Worm (Caenorhabditis elegans): ENCODE data around the gene gbh-2.

The gbh-2 gene

ce11 chrII:8504074-8504724 is 18.5 kb downstream of the gbh-2 start:
- TF ChIP-seq nhr-76 (tag; optimal IDR thresholded peaks at IDR 0.05): no peak
- TF ChIP-seq bed-3 (GFP tag; optimal IDR thresholded peaks at IDR 0.05): no peak
- TF ChIP-seq mep-1 (tag; optimal IDR thresholded peaks at IDR 0.05): no peak
- no peak for TF ChIP-seq hlh-1 (tag; optimal IDR thresholded peaks at IDR 0.05)
- TF ChIP-seq snpc-4 (tag; optimal IDR thresholded peaks at IDR 0.05): no peak

DNA sequence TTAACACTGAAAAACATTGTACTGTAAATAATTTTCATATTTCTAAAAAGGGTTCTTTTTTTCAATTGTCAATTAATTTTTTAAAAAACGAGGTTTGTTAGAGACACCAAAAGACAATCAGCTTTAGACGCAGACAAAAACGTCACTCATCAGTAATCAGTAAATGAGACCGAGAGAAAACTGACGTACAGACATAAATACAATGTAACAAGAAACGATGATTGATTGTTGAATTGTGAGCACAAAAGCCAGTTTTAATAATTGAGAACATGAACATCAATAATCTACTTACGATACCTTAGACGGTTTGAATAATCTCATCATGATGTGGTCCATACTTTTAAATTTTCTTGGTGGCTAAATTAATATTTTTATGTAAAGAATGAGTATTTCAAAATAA is 21.1 kb downstream of the gbh-2 start:
- TF ChIP-seq bed-3 (GFP tag; optimal IDR thresholded peaks at IDR 0.05) (no peak), unc-62 (GFP tag; optimal IDR thresholded peaks at IDR 0.05) (no peak), snpc-4 (tag; optimal IDR thresholded peaks at IDR 0.05) (no peak), unc-39 (tag; optimal IDR thresholded peaks at IDR 0.05) (no peak), drap-1 (GFP tag; optimal IDR thresholded peaks at IDR 0.05) (no peak), sem-2 (GFP tag; optimal IDR thresholded peaks at IDR 0.05) (no peak)

ce11 chrII:8508956-8509355 is 23.3 kb downstream of the gbh-2 start, which contains the start of gene T13H5.1:
Gene T13H5.1 (minus strand): TSS chrII:8509056.
- TF ChIP-seq nhr-2 (tag; optimal IDR thresholded peaks at IDR 0.05) (no peak), blmp-1 (tag; optimal IDR thresholded peaks at IDR 0.05) (no peak), lin-13 (tag; optimal IDR thresholded peaks at IDR 0.05) (no peak), elt-3 (tag; optimal IDR thresholded peaks at IDR 0.05) (no peak), tbx-8 (GFP tag; optimal IDR thresholded peaks at IDR 0.05) (no peak), flh-1 (GFP tag; optimal IDR thresholded peaks at IDR 0.05) (no peak), lsy-2 (tag; optimal IDR thresholded peaks at IDR 0.05) (no peak), M03D4.4 (tag; optimal IDR thresholded peaks at IDR 0.05) (no peak), zip-8 (tag; optimal IDR thresholded peaks at IDR 0.05) (no peak)

DNA sequence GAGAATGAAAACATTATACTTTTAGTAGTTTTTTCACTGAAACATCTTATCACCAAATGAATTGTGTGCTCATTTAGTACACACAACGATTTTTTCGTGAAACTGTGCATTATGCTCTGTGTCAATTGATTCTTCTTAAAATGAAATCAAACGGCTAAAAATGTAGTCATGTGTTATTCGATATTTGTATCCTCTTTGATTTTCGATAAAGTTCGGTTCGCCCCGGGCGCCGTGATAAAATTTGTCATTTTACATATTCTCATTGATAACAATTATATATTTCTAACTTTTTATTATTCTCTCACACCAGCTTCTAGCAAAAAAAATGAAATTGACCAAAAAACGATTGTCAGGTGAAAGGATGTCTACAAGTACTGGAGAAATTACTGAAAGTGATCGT is 29.1 kb downstream of the gbh-2 start, which contains the start of gene ctg-2:
ctg-2 (plus strand) TSS at position 326 of the 400 bp plus-strand sequence.
- TF ChIP-seq ztf-11 (tag; optimal IDR thresholded peaks at IDR 0.05) (no peak), unc-120 (tag; optimal IDR thresholded peaks at IDR 0.05; ENCODE audit: poor library complexity, severe bottlenecking) (no peak), lsy-2 (tag; optimal IDR thresholded peaks at IDR 0.05) (no peak), nhr-237 (tag; optimal IDR thresholded peaks at IDR 0.05) (no peak), blmp-1 (tag; optimal IDR thresholded peaks at IDR 0.05) (no peak)

ce11 chrII:8515521-8515920 is 29.8 kb downstream of the gbh-2 start:
- TF ChIP-seq flh-1 (GFP tag; optimal IDR thresholded peaks at IDR 0.05) (no peak), ceh-39 (tag; optimal IDR thresholded peaks at IDR 0.05) (no peak), unc-120 (tag; optimal IDR thresholded peaks at IDR 0.05; ENCODE audit: poor library complexity, severe bottlenecking) (no peak), M03D4.4 (tag; optimal IDR thresholded peaks at IDR 0.05) (no peak), mls-2 (tag; optimal IDR thresholded peaks at IDR 0.05) (no peak), bed-3 (GFP tag; optimal IDR thresholded peaks at IDR 0.05) (no peak), hlh-1 (tag; optimal IDR thresholded peaks at IDR 0.05) (no peak), tbx-8 (GFP tag; optimal IDR thresholded peaks at IDR 0.05) (no peak), ceh-43 (GFP tag; optimal IDR thresholded peaks at IDR 0.05) (no peak), nhr-12 (tag; optimal IDR thresholded peaks at IDR 0.05) (no peak), lin-32 (GFP tag; optimal IDR thresholded peaks at IDR 0.05) (no peak), pha-4 (tag; optimal IDR thresholded peaks at IDR 0.05) (no peak), snpc-4 (tag; optimal IDR thresholded peaks at IDR 0.05) (no peak), drap-1 (GFP tag; optimal IDR thresholded peaks at IDR 0.05) (no peak), unc-62 (GFP tag; optimal IDR thresholded peaks at IDR 0.05) (no peak), sptf-1 (tag; optimal IDR thresholded peaks at IDR 0.05) (no peak), nhr-237 (tag; optimal IDR thresholded peaks at IDR 0.05) (no peak), mab-5 (tag; optimal IDR thresholded peaks at IDR 0.05) (no peak)

DNA sequence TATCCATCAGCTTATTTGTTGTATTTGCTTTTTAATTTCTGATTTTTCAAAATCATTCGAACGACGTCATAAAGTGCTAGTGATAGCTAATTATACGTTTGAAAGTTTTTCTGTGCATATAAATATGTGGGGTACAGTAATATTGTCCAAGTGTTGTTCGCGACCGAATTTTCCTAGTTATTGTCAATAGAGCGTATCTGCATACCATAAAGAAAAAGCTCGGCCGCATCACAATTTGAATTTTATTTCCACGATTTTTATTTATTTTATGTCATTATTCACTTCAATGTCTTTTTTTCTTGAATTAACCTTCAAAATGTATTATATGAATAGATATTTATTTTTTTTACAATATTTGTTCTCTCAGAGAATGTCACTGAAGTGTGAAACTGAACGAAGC is 31.1 kb downstream of the gbh-2 start, which contains the start of gene rnh-2:
rnh-2 (plus strand) TSS at position 368 of the 400 bp plus-strand sequence.
- TF ChIP-seq ceh-83 (GFP tag; optimal IDR thresholded peaks at IDR 0.05) (no peak), ceh-43 (GFP tag; optimal IDR thresholded peaks at IDR 0.05) (no peak), bed-3 (GFP tag; optimal IDR thresholded peaks at IDR 0.05) (no peak), mep-1 (tag; optimal IDR thresholded peaks at IDR 0.05) (peak; percentile 47), elt-3 (tag; optimal IDR thresholded peaks at IDR 0.05) (no peak), lsy-2 (tag; optimal IDR thresholded peaks at IDR 0.05) (peak; percentile 91), ceh-39 (tag; optimal IDR thresholded peaks at IDR 0.05) (peak; percentile 48), cnd-1 (tag; optimal IDR thresholded peaks at IDR 0.05) (no peak), tbx-8 (GFP tag; optimal IDR thresholded peaks at IDR 0.05) (no peak), blmp-1 (tag; optimal IDR thresholded peaks at IDR 0.05) (no peak), lin-32 (GFP tag; optimal IDR thresholded peaks at IDR 0.05) (no peak), nhr-76 (tag; optimal IDR thresholded peaks at IDR 0.05) (no peak), elt-1 (tag; optimal IDR thresholded peaks at IDR 0.05; ENCODE audit: borderline replicate concordance, insufficient read depth) (no peak), nhr-12 (tag; optimal IDR thresholded peaks at IDR 0.05) (no peak), unc-62 (GFP tag; optimal IDR thresholded peaks at IDR 0.05) (no peak), sem-2 (GFP tag; optimal IDR thresholded peaks at IDR 0.05) (no peak), ces-1 (GFP tag; optimal IDR thresholded peaks at IDR 0.05) (no peak), nhr-2 (tag; optimal IDR thresholded peaks at IDR 0.05) (no peak), hlh-1 (tag; optimal IDR thresholded peaks at IDR 0.05) (no peak), zip-8 (tag; optimal IDR thresholded peaks at IDR 0.05) (no peak), ztf-11 (tag; optimal IDR thresholded peaks at IDR 0.05) (no peak), pha-4 (tag; optimal IDR thresholded peaks at IDR 0.05) (peak; percentile 78), unc-39 (tag; optimal IDR thresholded peaks at IDR 0.05) (no peak), snpc-4 (tag; optimal IDR thresholded peaks at IDR 0.05) (no peak), sptf-1 (tag; optimal IDR thresholded peaks at IDR 0.05) (peak; percentile 71), mab-5 (tag; optimal IDR thresholded peaks at IDR 0.05) (no peak), mls-2 (tag; optimal IDR thresholded peaks at IDR 0.05) (no peak), drap-1 (GFP tag; optimal IDR thresholded peaks at IDR 0.05) (peak; percentile 7), M03D4.4 (tag; optimal IDR thresholded peaks at IDR 0.05) (no peak), nhr-28 (tag; optimal IDR thresholded peaks at IDR 0.05) (no peak), lin-13 (tag; optimal IDR thresholded peaks at IDR 0.05) (no peak)
